Worm (Caenorhabditis elegans) whole organism, L3 larva: ENCODE measurements around the gene srw-62.

Experiments used
- egl-27 ChIP-seq: sonication (generic microtip); optimal IDR thresholded peaks from 4 replicates; lab custom pipeline; 2017; ENCODE audit warnings: missing biosample characterization, missing genetic modification reagents, missing genetic modification characterization
- elt-2 ChIP-seq: sonication (generic microtip); optimal IDR thresholded peaks from 2 replicates; lab custom pipeline; 2016; ENCODE audit warnings: missing genetic modification reagents, mild to moderate bottlenecking, missing genetic modification characterization, missing compliant biosample characterization
- elt-3 ChIP-seq, 3 experiments: fragments of 150-350 bp in 1 of 3; sonication (generic microtip) in 2 of 3; optimal IDR thresholded peaks; 2 replicates in 2 of 3; 4 replicates in 1 of 3; lab custom pipeline; 2014 to 2017; ENCODE audit warnings: missing biosample characterization in 3 of 3, missing genetic modification characterization in 3 of 3
- fkh-10 ChIP-seq: sonication (generic microtip); optimal IDR thresholded peaks from 2 replicates; lab custom pipeline; 2017; ENCODE audit warnings: missing biosample characterization, missing genetic modification reagents, missing genetic modification characterization
- jun-1 ChIP-seq: fragments of 150-350 bp; optimal IDR thresholded peaks from 2 replicates; lab custom pipeline; 2014; ENCODE audit warnings: missing biosample characterization, missing genetic modification reagents, missing genetic modification characterization
- lin-39 ChIP-seq: fragments of 150-350 bp; optimal IDR thresholded peaks from 2 replicates; lab custom pipeline; 2018; ENCODE audit warnings: missing biosample characterization, missing genetic modification reagents, missing genetic modification characterization
- nhr-23 ChIP-seq: fragments of 150-350 bp; optimal IDR thresholded peaks from 2 replicates; lab custom pipeline; 2014; ENCODE audit warnings: missing biosample characterization, missing genetic modification reagents, missing genetic modification characterization
- nhr-25 ChIP-seq: sonication (generic microtip); optimal IDR thresholded peaks from 2 replicates; lab custom pipeline; 2017; ENCODE audit warnings: missing biosample characterization, missing genetic modification characterization
- nhr-76 ChIP-seq: fragments of 150-350 bp; sonication (generic microtip); optimal IDR thresholded peaks from 5 replicates; lab custom pipeline; 2014; ENCODE audit warnings: missing biosample characterization, missing genetic modification characterization
- pqm-1 ChIP-seq: fragments of 150-350 bp; optimal IDR thresholded peaks from 2 replicates; lab custom pipeline; 2017; ENCODE audit warnings: missing biosample characterization, missing genetic modification characterization, inconsistent platforms

DNA sequence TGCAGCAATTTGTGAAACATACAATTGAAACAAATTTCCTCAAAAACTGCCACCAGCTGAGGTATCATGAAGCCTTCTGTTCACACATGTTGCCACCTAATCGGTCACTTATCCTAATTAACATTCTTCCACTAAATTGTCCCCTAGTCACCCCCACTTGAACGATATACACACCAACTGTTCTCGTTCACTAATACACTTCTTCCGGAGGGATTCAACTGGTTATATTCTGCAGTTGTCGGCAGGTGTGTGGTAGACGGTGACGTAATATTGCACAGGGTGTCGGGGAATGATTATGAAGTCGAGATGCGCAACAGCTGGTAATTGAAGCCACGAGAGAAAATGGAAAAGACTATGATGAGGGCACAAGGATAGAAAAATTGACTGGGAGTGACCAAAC, 9.8 kb upstream of the srw-62 start:
- no peak for TF ChIP-seq jun-1
- no peak for TF ChIP-seq elt-3 (tag; optimal IDR thresholded peaks at IDR 0.05; lab: Kevin White, UChicago)
- TF ChIP-seq fkh-10 (GFP tag; lab: Kevin White, UChicago), result no peak
- no peak for TF ChIP-seq nhr-76
- TF ChIP-seq lin-39 (tag; lab: Kevin White, UChicago), result no peak
- TF ChIP-seq egl-27 (tag; lab: Kevin White, UChicago), result no peak
- no peak for TF ChIP-seq elt-2 (tag; lab: Kevin White, UChicago)
- TF ChIP-seq nhr-25, result no peak
- no peak for TF ChIP-seq pqm-1
- no peak for TF ChIP-seq nhr-23 (tag; lab: Kevin White, UChicago)
